Worm (Caenorhabditis elegans): ENCODE data around the gene mpst-7.

Gene mpst-7

DNA sequence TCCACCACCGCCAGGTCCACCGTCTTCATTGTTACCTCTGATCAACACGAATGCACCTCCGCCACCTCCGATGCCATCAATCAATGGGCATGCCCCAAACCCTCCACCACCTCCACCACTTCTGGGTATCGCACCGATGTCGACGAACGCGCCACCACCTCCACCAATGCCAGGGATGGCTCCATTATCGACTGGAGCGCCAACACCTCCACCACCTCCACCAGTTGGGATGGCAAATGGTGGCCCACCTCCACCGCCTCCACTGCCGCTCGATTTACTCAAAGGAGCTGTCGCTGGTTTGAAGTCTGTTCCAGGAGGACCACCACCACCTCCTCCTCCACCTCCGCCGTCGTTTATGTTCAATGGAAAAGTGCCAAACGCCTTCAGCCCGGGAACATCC, 43.4 kb upstream of the mpst-7 start:
- TF ChIP-seq nhr-237 (tag; optimal IDR thresholded peaks at IDR 0.05) (no peak), nhr-12 (tag; optimal IDR thresholded peaks at IDR 0.05) (no peak), nhr-2 (tag; optimal IDR thresholded peaks at IDR 0.05) (no peak), tbx-8 (GFP tag; optimal IDR thresholded peaks at IDR 0.05) (no peak), drap-1 (GFP tag; optimal IDR thresholded peaks at IDR 0.05) (no peak), elt-1 (tag; optimal IDR thresholded peaks at IDR 0.05; ENCODE audit: borderline replicate concordance, insufficient read depth) (no peak), ham-2 (GFP tag; optimal IDR thresholded peaks at IDR 0.05) (no peak), unc-39 (tag; optimal IDR thresholded peaks at IDR 0.05) (no peak), lin-32 (GFP tag; optimal IDR thresholded peaks at IDR 0.05) (no peak), ceh-83 (GFP tag; optimal IDR thresholded peaks at IDR 0.05) (no peak), unc-62 (GFP tag; optimal IDR thresholded peaks at IDR 0.05) (no peak), lin-13 (tag; optimal IDR thresholded peaks at IDR 0.05) (no peak)

DNA sequence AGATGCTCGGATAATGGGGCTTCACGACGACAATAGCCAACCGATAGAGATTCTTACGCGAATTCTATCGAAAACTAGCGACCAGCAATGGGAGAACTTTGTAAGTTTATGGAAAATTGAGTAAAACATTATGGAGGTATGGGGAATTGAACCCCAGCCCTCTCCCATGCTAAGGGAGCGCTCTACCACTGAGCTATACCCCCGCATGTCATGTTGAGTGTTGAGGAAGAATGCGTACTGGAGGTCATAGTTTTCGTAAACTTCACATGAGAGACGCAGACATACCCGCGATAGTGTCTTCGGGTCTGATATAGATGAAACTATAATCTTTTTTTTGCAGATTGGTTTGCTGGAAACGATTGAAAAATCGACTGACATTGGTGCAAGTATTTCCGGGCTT, 42.4 kb upstream of the mpst-7 start:
- TF ChIP-seq elt-3 (tag; optimal IDR thresholded peaks at IDR 0.05), result no peak
- TF ChIP-seq lin-13 (tag; optimal IDR thresholded peaks at IDR 0.05), result peak; percentile 43
- TF ChIP-seq ceh-39 (tag; optimal IDR thresholded peaks at IDR 0.05), result no peak
- peak; percentile 10 for TF ChIP-seq nhr-237 (tag; optimal IDR thresholded peaks at IDR 0.05)
- TF ChIP-seq mab-5 (tag; optimal IDR thresholded peaks at IDR 0.05), result no peak
- peak; percentile 62 for TF ChIP-seq tbx-8 (GFP tag; optimal IDR thresholded peaks at IDR 0.05)
- TF ChIP-seq drap-1 (GFP tag; optimal IDR thresholded peaks at IDR 0.05), result peak; percentile 87
- peak; percentile 41 for TF ChIP-seq flh-1 (GFP tag; optimal IDR thresholded peaks at IDR 0.05)
- TF ChIP-seq elt-1 (tag; optimal IDR thresholded peaks at IDR 0.05; ENCODE audit: borderline replicate concordance, insufficient read depth), result peak; percentile 16
- no peak for TF ChIP-seq zip-8 (tag; optimal IDR thresholded peaks at IDR 0.05)
- peak; percentile 87 for TF ChIP-seq unc-120 (tag; optimal IDR thresholded peaks at IDR 0.05; ENCODE audit: poor library complexity, severe bottlenecking)
- TF ChIP-seq lsy-2 (tag; optimal IDR thresholded peaks at IDR 0.05), result no peak
- peak; percentile 80 for TF ChIP-seq sem-2 (GFP tag; optimal IDR thresholded peaks at IDR 0.05)
- no peak for TF ChIP-seq nhr-76 (tag; optimal IDR thresholded peaks at IDR 0.05)
- TF ChIP-seq pha-4 (tag; optimal IDR thresholded peaks at IDR 0.05), result peak; percentile 29
- TF ChIP-seq blmp-1 (tag; optimal IDR thresholded peaks at IDR 0.05), result no peak
- TF ChIP-seq snpc-4 (tag; optimal IDR thresholded peaks at IDR 0.05), result no peak
- TF ChIP-seq ztf-11 (tag; optimal IDR thresholded peaks at IDR 0.05), result no peak
- no peak for TF ChIP-seq unc-39 (tag; optimal IDR thresholded peaks at IDR 0.05)
- TF ChIP-seq nhr-28 (tag; optimal IDR thresholded peaks at IDR 0.05), result peak; percentile 69
- TF ChIP-seq sptf-1 (tag; optimal IDR thresholded peaks at IDR 0.05), result peak; percentile 93
- TF ChIP-seq lin-32 (GFP tag; optimal IDR thresholded peaks at IDR 0.05), result peak; percentile 86
- peak; percentile 26 for TF ChIP-seq mep-1 (tag; optimal IDR thresholded peaks at IDR 0.05)
- TF ChIP-seq cnd-1 (tag; optimal IDR thresholded peaks at IDR 0.05), result peak; percentile 79
- peak; percentile 90 for TF ChIP-seq ham-2 (GFP tag; optimal IDR thresholded peaks at IDR 0.05)
- TF ChIP-seq ceh-83 (GFP tag; optimal IDR thresholded peaks at IDR 0.05), result peak; percentile 92
- no peak for TF ChIP-seq ces-1 (GFP tag; optimal IDR thresholded peaks at IDR 0.05)
- peak; percentile 94 for TF ChIP-seq mls-2 (tag; optimal IDR thresholded peaks at IDR 0.05)
- peak; percentile 74 for TF ChIP-seq bed-3 (GFP tag; optimal IDR thresholded peaks at IDR 0.05)
- no peak for TF ChIP-seq hlh-1 (tag; optimal IDR thresholded peaks at IDR 0.05)
- TF ChIP-seq unc-62 (GFP tag; optimal IDR thresholded peaks at IDR 0.05), result peak; percentile 37
- peak; percentile 78 for TF ChIP-seq ceh-43 (GFP tag; optimal IDR thresholded peaks at IDR 0.05)
- peak; percentile 87 for TF ChIP-seq M03D4.4 (tag; optimal IDR thresholded peaks at IDR 0.05)
- no peak for TF ChIP-seq nhr-12 (tag; optimal IDR thresholded peaks at IDR 0.05)
- TF ChIP-seq nhr-2 (tag; optimal IDR thresholded peaks at IDR 0.05), result no peak

DNA sequence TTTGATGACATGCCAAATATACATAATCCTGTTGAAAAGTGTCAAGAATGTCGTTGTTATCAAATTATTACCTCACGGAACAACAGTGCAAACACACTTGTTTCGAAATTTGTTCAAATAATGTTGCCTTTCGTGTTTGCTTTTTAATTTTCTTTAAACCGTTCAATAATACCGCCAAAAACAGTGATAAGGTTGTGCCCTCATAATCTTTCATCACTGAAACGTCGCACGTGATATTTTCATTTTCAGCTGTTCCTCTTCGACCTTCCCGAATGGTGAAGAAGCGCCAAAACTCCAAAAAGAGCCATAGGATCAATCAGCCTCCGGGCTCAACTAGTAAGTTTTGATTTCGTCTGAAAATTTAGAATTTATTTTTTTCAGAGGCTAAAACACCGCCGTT, 41.1 kb upstream of the mpst-7 start, which contains the start of gene inft-2:
Gene inft-2 (plus strand): TSS at position 248 of the 400 bp plus-strand sequence.
- TF ChIP-seq elt-3 (tag; optimal IDR thresholded peaks at IDR 0.05) (no peak), unc-39 (tag; optimal IDR thresholded peaks at IDR 0.05) (no peak), mep-1 (tag; optimal IDR thresholded peaks at IDR 0.05) (no peak), ceh-39 (tag; optimal IDR thresholded peaks at IDR 0.05) (no peak), elt-1 (tag; optimal IDR thresholded peaks at IDR 0.05; ENCODE audit: borderline replicate concordance, insufficient read depth) (no peak), nhr-237 (tag; optimal IDR thresholded peaks at IDR 0.05) (no peak), ceh-43 (GFP tag; optimal IDR thresholded peaks at IDR 0.05) (no peak), ham-2 (GFP tag; optimal IDR thresholded peaks at IDR 0.05) (no peak), lin-32 (GFP tag; optimal IDR thresholded peaks at IDR 0.05) (no peak), sem-2 (GFP tag; optimal IDR thresholded peaks at IDR 0.05) (no peak), sptf-1 (tag; optimal IDR thresholded peaks at IDR 0.05) (no peak), pha-4 (tag; optimal IDR thresholded peaks at IDR 0.05) (no peak), ceh-83 (GFP tag; optimal IDR thresholded peaks at IDR 0.05) (no peak), nhr-76 (tag; optimal IDR thresholded peaks at IDR 0.05) (no peak), flh-1 (GFP tag; optimal IDR thresholded peaks at IDR 0.05) (no peak), lsy-2 (tag; optimal IDR thresholded peaks at IDR 0.05) (no peak), snpc-4 (tag; optimal IDR thresholded peaks at IDR 0.05) (no peak), blmp-1 (tag; optimal IDR thresholded peaks at IDR 0.05) (no peak), nhr-2 (tag; optimal IDR thresholded peaks at IDR 0.05) (no peak), ztf-11 (tag; optimal IDR thresholded peaks at IDR 0.05) (no peak)
